Worm (Caenorhabditis elegans) whole organism, early embryonic: Measurements from ENCODE around the gene R02D1.2.

ENCODE experiments used
- B0310.2 ChIP-seq: sonication (generic microtip); optimal IDR thresholded peaks from 2 replicates; lab custom pipeline; 2016; ENCODE audit warnings: mild to moderate bottlenecking, missing genetic modification characterization, missing compliant biosample characterization
- F13C5.2 ChIP-seq: sonication (generic microtip); optimal IDR thresholded peaks from 2 replicates; lab custom pipeline; 2017; ENCODE audit warnings: mild to moderate bottlenecking, missing genetic modification characterization, inconsistent platforms, missing compliant biosample characterization
- aly-1 ChIP-seq: sonication (generic microtip); optimal IDR thresholded peaks from 2 replicates; lab custom pipeline; 2016; ENCODE audit warnings: missing genetic modification characterization, missing compliant biosample characterization
- ama-1 ChIP-seq: fragments of 150-350 bp; optimal IDR thresholded peaks from 2 replicates; lab custom pipeline; 2014
- ceh-36 ChIP-seq: sonication (generic microtip); optimal IDR thresholded peaks from 2 replicates; lab custom pipeline; 2016; ENCODE audit warnings: missing genetic modification characterization, inconsistent platforms, missing compliant biosample characterization
- flt-1 ChIP-seq: fragments of 200-800 bp; sonication (Bioruptor generic); IDR thresholded peaks from 2 replicates; pipeline ENCODE4 v1.3.6; 2022; ENCODE audit warnings: missing genetic modification characterization, missing compliant biosample characterization
- hmbx-1 ChIP-seq: sonication (generic microtip); optimal IDR thresholded peaks from 2 replicates; lab custom pipeline; 2016; ENCODE audit warnings: mild to moderate bottlenecking, missing genetic modification characterization, missing compliant biosample characterization
- tbx-11 ChIP-seq: fragments of 200-800 bp; sonication (Bioruptor generic); IDR thresholded peaks from 2 replicates; pipeline ENCODE4 v1.3.6; 2022; ENCODE audit warnings: missing genetic modification characterization, missing compliant biosample characterization
- tbx-37 ChIP-seq: fragments of 200-800 bp; sonication (Bioruptor generic); conservative IDR thresholded peaks from 2 replicates; pipeline ENCODE4 v1.3.6; 2022; ENCODE audit warnings: missing genetic modification reagents, missing genetic modification characterization, missing compliant biosample characterization
- tra-4 ChIP-seq: sonication (generic microtip); optimal IDR thresholded peaks from 2 replicates; lab custom pipeline; 2017; ENCODE audit warnings: missing genetic modification characterization, missing compliant biosample characterization

- TF ChIP-seq tbx-11 (GFP tag; lab: Robert Waterston, UW), result no peak
- TF ChIP-seq B0310.2 (tag; lab: Kevin White, UChicago), result no peak
- no peak for TF ChIP-seq F13C5.2 (tag; lab: Kevin White, UChicago)
- no peak for TF ChIP-seq ama-1 (lab: Kevin White, UChicago)
- TF ChIP-seq tra-4 (tag; lab: Kevin White, UChicago), result no peak
- TF ChIP-seq aly-1, result no peak
- no peak for TF ChIP-seq tbx-37
- TF ChIP-seq flt-1 (GFP tag; lab: Robert Waterston, UW), result no peak
- no peak for TF ChIP-seq ceh-36 (tag; lab: Kevin White, UChicago)
- no peak for TF ChIP-seq hmbx-1
These were observed 49.2 kb downstream of the R02D1.2 start for ce11 chrV:4273372-4273771.
